Worm (Caenorhabditis elegans) whole organism, young adult: Measurements from ENCODE around the gene T21D12.7.

Source experiments
- C06A6.2 ChIP-seq: fragments of 200-800 bp; sonication (Bioruptor generic); conservative IDR thresholded peaks from 2 replicates; pipeline ENCODE4 v1.3.6; 2022; ENCODE audit warnings: missing genetic modification characterization, missing compliant biosample characterization
- F37B4.10 ChIP-seq: fragments of 200-800 bp; sonication (Bioruptor generic); IDR thresholded peaks from 2 replicates; pipeline ENCODE4 v1.3.6; 2022; ENCODE audit warnings: missing genetic modification characterization, missing compliant biosample characterization
- F55B11.4 ChIP-seq: sonication (generic microtip); optimal IDR thresholded peaks from 2 replicates; lab custom pipeline; 2016; ENCODE audit warnings: missing compliant biosample characterization, missing genetic modification characterization, borderline replicate concordance; ENCODE audit not compliant: insufficient read depth
- F57A8.1 ChIP-seq: fragments of 200-800 bp; sonication (Bioruptor generic); optimal IDR thresholded peaks from 2 replicates; lab custom pipeline; 2018; ENCODE audit warnings: mild to moderate bottlenecking, missing genetic modification characterization, moderate library complexity, missing compliant biosample characterization
- K11D2.4 ChIP-seq: fragments of 200-800 bp; sonication (Bioruptor generic); IDR thresholded peaks from 2 replicates; pipeline ENCODE4 v1.3.6; 2022; ENCODE audit warnings: missing genetic modification reagents, missing genetic modification characterization, missing compliant biosample characterization
- T26A5.8 ChIP-seq: sonication (generic microtip); optimal IDR thresholded peaks from 2 replicates; lab custom pipeline; 2016; ENCODE audit warnings: missing genetic modification characterization, missing compliant biosample characterization
- Y56A3A.18 ChIP-seq: fragments of 200-800 bp; sonication (Bioruptor generic); IDR thresholded peaks from 2 replicates; pipeline ENCODE4 v1.3.6; 2022; ENCODE audit warnings: missing genetic modification reagents, missing genetic modification characterization, missing compliant biosample characterization
- Y95B8A.8 ChIP-seq: fragments of 200-800 bp; sonication (Bioruptor generic); IDR thresholded peaks from 2 replicates; pipeline ENCODE4 v1.3.6; 2022; ENCODE audit warnings: missing genetic modification reagents, missing genetic modification characterization, missing compliant biosample characterization
- aptf-2 ChIP-seq: fragments of 200-800 bp; sonication (Bioruptor generic); conservative IDR thresholded peaks from 2 replicates; pipeline ENCODE4 v1.3.6; 2022; ENCODE audit warnings: missing genetic modification reagents, missing genetic modification characterization, missing compliant biosample characterization
- atf-7 ChIP-seq: sonication (generic microtip); optimal IDR thresholded peaks from 2 replicates; lab custom pipeline; 2017; ENCODE audit warnings: mild to moderate bottlenecking, missing genetic modification characterization, missing compliant biosample characterization
- bed-2 ChIP-seq: fragments of 200-800 bp; sonication (Bioruptor generic); IDR thresholded peaks from 2 replicates; pipeline ENCODE4 v1.3.6; 2022; ENCODE audit warnings: missing genetic modification reagents, missing genetic modification characterization, missing compliant biosample characterization
- cebp-2 ChIP-seq: fragments of 200-800 bp; sonication (Bioruptor generic); IDR thresholded peaks from 2 replicates; pipeline ENCODE4 v1.3.6; 2022; ENCODE audit warnings: missing genetic modification characterization, missing compliant biosample characterization
- ceh-58 ChIP-seq: fragments of 200-800 bp; sonication (Bioruptor generic); IDR thresholded peaks from 2 replicates; pipeline ENCODE4 v1.3.6; 2022; ENCODE audit warnings: missing genetic modification characterization, missing compliant biosample characterization
- chd-7 ChIP-seq: sonication (generic microtip); optimal IDR thresholded peaks from 2 replicates; lab custom pipeline; 2016; ENCODE audit warnings: mild to moderate bottlenecking, missing genetic modification characterization, moderate library complexity, missing compliant biosample characterization
- egrh-3 ChIP-seq: fragments of 200-800 bp; sonication (Bioruptor generic); IDR thresholded peaks from 2 replicates; pipeline ENCODE4 v1.3.6; 2022; ENCODE audit warnings: missing genetic modification reagents, missing genetic modification characterization, missing compliant biosample characterization
- hlh-26 ChIP-seq: fragments of 200-800 bp; sonication (Bioruptor generic); conservative IDR thresholded peaks from 2 replicates; pipeline ENCODE4 v1.3.6; 2022; ENCODE audit warnings: missing genetic modification reagents, missing genetic modification characterization, missing compliant biosample characterization
- hsf-1 ChIP-seq: fragments of 200-800 bp; sonication (Bioruptor generic); IDR thresholded peaks from 2 replicates; pipeline ENCODE4 v1.3.6; 2022; ENCODE audit warnings: missing genetic modification reagents, missing genetic modification characterization, missing compliant biosample characterization
- lin-26 ChIP-seq: fragments of 200-800 bp; sonication (Bioruptor generic); IDR thresholded peaks from 2 replicates; pipeline ENCODE4 v1.3.6; 2022; ENCODE audit warnings: missing genetic modification reagents, missing genetic modification characterization, missing compliant biosample characterization
- lsl-1 ChIP-seq: fragments of 200-800 bp; sonication (Bioruptor generic); optimal IDR thresholded peaks from 2 replicates; lab custom pipeline; 2018; ENCODE audit warnings: mild to moderate bottlenecking, missing genetic modification characterization, moderate library complexity, missing compliant biosample characterization
- madf-6 ChIP-seq: fragments of 200-800 bp; sonication (Bioruptor generic); IDR thresholded peaks from 2 replicates; pipeline ENCODE4 v1.3.6; 2022; ENCODE audit warnings: missing genetic modification reagents, missing genetic modification characterization, missing compliant biosample characterization
- mel-28 ChIP-seq: sonication (generic microtip); optimal IDR thresholded peaks from 2 replicates; lab custom pipeline; 2016; ENCODE audit warnings: borderline replicate concordance, mild to moderate bottlenecking, missing genetic modification characterization, missing compliant biosample characterization
- nfya-2 ChIP-seq: fragments of 200-800 bp; sonication (Bioruptor generic); IDR thresholded peaks from 2 replicates; pipeline ENCODE4 v1.3.6; 2022; ENCODE audit warnings: missing genetic modification reagents, missing genetic modification characterization, missing compliant biosample characterization
- nhr-179 ChIP-seq: sonication (generic microtip); optimal IDR thresholded peaks from 2 replicates; lab custom pipeline; 2016; ENCODE audit warnings: mild to moderate bottlenecking, missing genetic modification characterization, missing compliant biosample characterization
- pbrm-1 ChIP-seq: fragments of 200-800 bp; sonication (Bioruptor generic); IDR thresholded peaks from 2 replicates; pipeline ENCODE4 v1.3.6; 2022; ENCODE audit warnings: missing genetic modification reagents, missing genetic modification characterization, missing compliant biosample characterization
- rec-8 ChIP-seq, 2 experiments: sonication (generic microtip); optimal IDR thresholded peaks; 2 replicates each; lab custom pipeline; 2016; ENCODE audit warnings: mild to moderate bottlenecking in 2 of 2, missing genetic modification characterization in 2 of 2, missing genetic modification reagents in 2 of 2, missing genotype in 2 of 2, missing biosample characterization in 1 of 2, missing compliant biosample characterization in 1 of 2, moderate library complexity in 1 of 2
- sea-2 ChIP-seq: fragments of 200-800 bp; sonication (Bioruptor generic); IDR thresholded peaks from 2 replicates; pipeline ENCODE4 v1.3.6; 2022; ENCODE audit warnings: missing genetic modification characterization, missing compliant biosample characterization
- snpc-4 ChIP-seq, 5 experiments: fragments of 150-350 bp in 1 of 5; sonication (generic microtip) in 4 of 5; optimal IDR thresholded peaks; 2 replicates each; lab custom pipeline; 2014 to 2018; ENCODE audit warnings: missing genetic modification characterization in 5 of 5, missing biosample characterization in 3 of 5, antibody characterized with exemption in 2 of 5, mild to moderate bottlenecking in 2 of 5, missing compliant biosample characterization in 2 of 5, missing genotype in 2 of 5, moderate library complexity in 2 of 5, missing genetic modification reagents in 1 of 5
- tbp1 ChIP-seq: fragments of 200-800 bp; sonication (Bioruptor generic); optimal IDR thresholded peaks from 2 replicates; lab custom pipeline; 2018; ENCODE audit warnings: mild to moderate bottlenecking, missing genetic modification characterization, missing compliant biosample characterization
- tbx-9 ChIP-seq: sonication (generic microtip); optimal IDR thresholded peaks from 2 replicates; lab custom pipeline; 2016; ENCODE audit warnings: borderline replicate concordance, missing genetic modification characterization, inconsistent platforms, missing compliant biosample characterization
- tlf-1 ChIP-seq: fragments of 200-800 bp; sonication (Bioruptor generic); optimal IDR thresholded peaks from 2 replicates; lab custom pipeline; 2018; ENCODE audit warnings: mild to moderate bottlenecking, missing genetic modification characterization, missing compliant biosample characterization
- unc-130 ChIP-seq: sonication (generic microtip); optimal IDR thresholded peaks from 2 replicates; lab custom pipeline; 2016; ENCODE audit warnings: missing genetic modification reagents, missing genetic modification characterization, missing compliant biosample characterization
- xnd-1 ChIP-seq: sonication (generic microtip); optimal IDR thresholded peaks from 2 replicates; lab custom pipeline; 2016; ENCODE audit warnings: missing genotype, missing genetic modification reagents, missing genetic modification characterization, missing compliant biosample characterization
- zfh-2 ChIP-seq: fragments of 200-800 bp; sonication (Bioruptor generic); conservative IDR thresholded peaks from 2 replicates; pipeline ENCODE4 v1.3.6; 2022; ENCODE audit warnings: missing genetic modification reagents, missing genetic modification characterization, missing compliant biosample characterization
- ztf-25 ChIP-seq: fragments of 200-800 bp; sonication (Bioruptor generic); IDR thresholded peaks from 2 replicates; pipeline ENCODE4 v1.3.6; 2022; ENCODE audit warnings: missing genetic modification reagents, missing genetic modification characterization, missing compliant biosample characterization
- ztf-3 ChIP-seq: fragments of 200-800 bp; sonication (Bioruptor generic); optimal IDR thresholded peaks from 2 replicates; lab custom pipeline; 2018; ENCODE audit warnings: mild to moderate bottlenecking, missing genetic modification characterization, missing compliant biosample characterization

The T21D12.7 gene

DNA sequence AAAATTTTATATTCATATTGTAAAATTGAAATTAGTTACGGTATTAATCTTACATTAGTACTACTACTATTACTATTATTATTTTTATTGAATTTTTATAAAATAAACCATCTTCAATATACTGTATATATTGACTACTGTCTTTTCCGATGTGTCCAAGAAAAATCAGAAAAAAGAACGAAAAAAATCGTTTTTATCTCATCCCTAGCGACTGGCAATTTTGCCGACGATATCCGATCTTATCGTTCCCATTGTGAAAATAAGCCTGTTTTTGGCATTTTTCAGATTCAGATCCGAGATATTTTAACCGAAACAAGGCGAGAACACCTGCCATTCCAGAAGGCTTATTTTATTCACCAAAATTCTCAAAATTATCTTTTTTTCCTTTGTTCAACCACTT is 39.3 kb upstream of the T21D12.7 start, which contains the start of gene F18F11.4:
TSS of gene F18F11.4 (plus strand) at position 301 of the 400 bp plus-strand sequence.
- TF ChIP-seq snpc-4 (GFP tag; optimal IDR thresholded peaks at IDR 0.05; lab: Kevin White, UChicago) (no peak), snpc-4 (tag; optimal IDR thresholded peaks at IDR 0.05; lab: Kevin White, UChicago) (no peak), Y95B8A.8 (GFP tag; lab: Robert Waterston, UW) (no peak), C06A6.2 (no peak), ztf-3 (GFP tag; lab: Kevin White, UChicago) (no peak), lin-26 (GFP tag; lab: Robert Waterston, UW) (no peak), Y56A3A.18 (no peak), rec-8 (tag; optimal IDR thresholded peaks at IDR 0.05; lab: Kevin White, UChicago) (no peak), sea-2 (no peak), F37B4.10 (GFP tag; lab: Robert Waterston, UW) (no peak)
- TF ChIP-seq, all 124 proteins: peak for 0

DNA sequence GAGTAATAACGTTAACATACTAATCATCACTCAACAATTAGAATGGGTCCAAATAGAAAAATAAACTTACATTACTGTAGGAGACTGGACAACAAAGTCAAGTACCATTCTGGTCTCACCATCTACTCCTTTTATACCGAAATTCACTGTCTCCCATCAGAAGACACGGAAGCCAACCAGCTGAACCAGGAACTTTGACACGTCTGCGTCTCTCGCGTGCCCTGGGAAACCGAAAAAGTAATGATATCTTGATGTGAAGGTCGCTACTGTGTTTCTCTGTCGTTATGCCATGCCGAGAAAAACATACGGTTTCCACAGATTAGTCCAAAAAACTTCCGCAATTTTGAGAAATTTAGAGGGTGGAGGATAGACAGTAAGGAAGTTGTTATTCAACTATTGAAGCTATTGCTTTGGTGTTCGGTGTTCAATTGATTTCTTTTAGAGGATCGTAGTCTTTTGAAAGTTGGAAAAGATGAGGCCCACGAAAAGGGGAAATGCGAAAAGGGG is 35.4 kb upstream of the T21D12.7 start, which contains the start of gene col-101:
TSS of gene col-101 (minus strand) at position 457 of the 507 bp plus-strand sequence.
- TF ChIP-seq cebp-2 (GFP tag; lab: Robert Waterston, UW) (no peak), xnd-1 (tag; lab: Kevin White, UChicago) (no peak), unc-130 (GFP tag; lab: Kevin White, UChicago) (no peak), lsl-1 (GFP tag; lab: Kevin White, UChicago) (no peak), Y56A3A.18 (no peak), hsf-1 (GFP tag; lab: Robert Waterston, UW) (no peak), ztf-25 (no peak), tlf-1 (GFP tag; lab: Kevin White, UChicago) (no peak), mel-28 (tag; lab: Kevin White, UChicago) (no peak), tbp1 (no peak), Y95B8A.8 (GFP tag; lab: Robert Waterston, UW) (no peak), nhr-179 (tag; lab: Kevin White, UChicago) (no peak), pbrm-1 (no peak), hlh-26 (GFP tag; lab: Robert Waterston, UW) (no peak), F57A8.1 (GFP tag; lab: Kevin White, UChicago) (no peak), chd-7 (tag; lab: Kevin White, UChicago) (no peak), C06A6.2 (no peak), nfya-2 (GFP tag; lab: Robert Waterston, UW) (no peak), egrh-3 (no peak), madf-6 (GFP tag; lab: Robert Waterston, UW) (no peak)

DNA sequence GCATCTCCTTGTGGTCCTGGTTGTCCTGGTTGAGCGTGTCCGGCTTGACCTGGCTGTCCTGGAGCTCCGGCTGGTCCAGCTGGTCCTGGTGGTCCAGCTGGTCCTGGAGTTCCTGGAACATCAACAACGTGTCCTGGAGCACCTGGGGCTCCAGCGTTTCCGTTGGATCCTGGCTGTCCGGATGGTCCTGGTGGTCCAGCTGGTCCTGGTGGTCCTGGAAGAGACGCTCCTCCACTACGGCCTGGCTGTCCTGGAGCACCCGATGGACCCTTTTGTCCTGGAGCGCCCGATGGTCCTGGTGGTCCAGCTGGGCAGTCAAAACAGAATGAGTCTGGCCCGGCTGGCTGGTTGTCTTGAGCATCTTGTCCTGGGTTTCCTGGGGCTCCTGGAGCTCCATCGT is 34.4 kb upstream of the T21D12.7 start:
- TF ChIP-seq unc-130 (GFP tag; lab: Kevin White, UChicago) (no peak), egrh-3 (peak; percentile 87), hsf-1 (GFP tag; lab: Robert Waterston, UW) (no peak), aptf-2 (GFP tag; lab: Robert Waterston, UW) (no peak), zfh-2 (GFP tag; lab: Robert Waterston, UW) (peak; percentile 94), F57A8.1 (GFP tag; lab: Kevin White, UChicago) (no peak), K11D2.4 (GFP tag; lab: Robert Waterston, UW) (no peak)

DNA sequence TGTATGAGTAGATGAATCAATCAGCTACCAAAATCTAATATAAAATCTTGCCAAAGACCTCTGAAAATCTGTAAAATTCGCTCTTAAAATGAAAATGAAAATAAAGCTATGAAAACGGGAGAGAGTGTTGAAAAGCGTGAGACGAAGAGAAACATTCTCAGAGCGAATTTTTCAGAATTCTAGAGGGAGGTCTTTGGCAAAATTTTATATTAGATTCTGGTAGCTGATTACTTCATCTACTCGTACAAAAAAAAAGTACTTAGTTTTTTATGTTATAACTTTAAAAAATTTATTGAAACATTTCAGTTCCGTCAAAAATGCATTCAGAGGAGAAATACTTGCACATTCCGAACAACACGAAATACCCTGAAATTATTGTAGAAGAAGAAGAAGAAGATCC is 33.5 kb upstream of the T21D12.7 start, which contains the start of gene drl-1:
TSS of gene drl-1 (plus strand) at position 301 of the 400 bp plus-strand sequence.
- TF ChIP-seq F55B11.4: no peak
- no peak for TF ChIP-seq atf-7 (tag; lab: Kevin White, UChicago)
- no peak for TF ChIP-seq T26A5.8
- no peak for TF ChIP-seq ztf-3 (GFP tag; lab: Kevin White, UChicago)
- no peak for TF ChIP-seq bed-2
- TF ChIP-seq ceh-58 (GFP tag; lab: Robert Waterston, UW): no peak
- no peak for TF ChIP-seq rec-8 (tag; optimal IDR thresholded peaks at IDR 0.05; lab: Kevin White, UChicago)
- no peak for TF ChIP-seq tbx-9 (tag; lab: Kevin White, UChicago)
